Fruit fly (Drosophila melanogaster) whole organism, embryonic: ENCODE data around the gene CG10194.

Experiments used
- Adf1 ChIP-seq: fragments of 200-800 bp; sonication (Bioruptor generic); IDR thresholded peaks from 2 replicates; pipeline ENCODE4 v1.3.6; 2022; ENCODE audit warnings: missing biosample characterization, missing genetic modification characterization
- Antp ChIP-seq: fragments of 200-800 bp; sonication (Bioruptor generic); optimal IDR thresholded peaks from 3 replicates; lab custom pipeline; 2016; ENCODE audit warnings: missing biosample characterization, missing genetic modification characterization
- Atf3 ChIP-seq: fragments of 200-800 bp; sonication (Bioruptor generic); optimal IDR thresholded peaks from 3 replicates; lab custom pipeline; 2016; ENCODE audit warnings: missing biosample characterization, missing genetic modification characterization
- CG12155 ChIP-seq: fragments of 200-800 bp; sonication (Bioruptor generic); optimal IDR thresholded peaks from 3 replicates; lab custom pipeline; 2016; ENCODE audit warnings: missing biosample characterization, missing genetic modification characterization
- CG12236 ChIP-seq: fragments of 200-800 bp; sonication (Bioruptor generic); optimal IDR thresholded peaks from 2 replicates; lab custom pipeline; 2016; ENCODE audit warnings: missing biosample characterization, missing genetic modification characterization
- CG12391 ChIP-seq: fragments of 200-800 bp; sonication (Bioruptor generic); optimal IDR thresholded peaks from 3 replicates; lab custom pipeline; 2018; ENCODE audit warnings: missing biosample characterization, mild to moderate bottlenecking, missing genetic modification characterization, moderate library complexity
- CG12744 ChIP-seq: fragments of 200-800 bp; sonication (Bioruptor generic); optimal IDR thresholded peaks from 2 replicates; lab custom pipeline; 2016; ENCODE audit warnings: missing biosample characterization, missing genetic modification characterization
- CG13287 ChIP-seq: fragments of 200-800 bp; sonication (Bioruptor generic); IDR thresholded peaks from 2 replicates; pipeline ENCODE4 v1.3.6; 2022; ENCODE audit warnings: missing biosample characterization, missing genetic modification characterization; ENCODE audit not compliant: partially characterized antibody
- CG13894 ChIP-seq: fragments of 200-800 bp; sonication (Bioruptor generic); optimal IDR thresholded peaks from 3 replicates; lab custom pipeline; 2018; ENCODE audit warnings: missing biosample characterization, mild to moderate bottlenecking, missing genetic modification characterization, moderate library complexity
- CG1529 ChIP-seq: fragments of 200-800 bp; sonication (Bioruptor generic); optimal IDR thresholded peaks from 3 replicates; lab custom pipeline; 2018; ENCODE audit warnings: missing biosample characterization, missing genetic modification characterization
- CG15514 ChIP-seq: fragments of 200-800 bp; sonication (Bioruptor generic); optimal IDR thresholded peaks from 3 replicates; lab custom pipeline; 2017; ENCODE audit warnings: missing biosample characterization, missing genetic modification characterization, mild to moderate bottlenecking, moderate library complexity, missing genetic modification reagents
- CG15601 ChIP-seq: fragments of 200-800 bp; sonication (Bioruptor generic); optimal IDR thresholded peaks from 3 replicates; lab custom pipeline; 2019; ENCODE audit warnings: missing biosample characterization, mild to moderate bottlenecking, missing genetic modification characterization, moderate library complexity
- CG1603 ChIP-seq: fragments of 200-800 bp; sonication (Bioruptor generic); optimal IDR thresholded peaks from 2 replicates; lab custom pipeline; 2019; ENCODE audit warnings: missing biosample characterization, mild to moderate bottlenecking, missing genetic modification characterization, moderate library complexity
- CG1647 ChIP-seq: fragments of 200-800 bp; sonication (Bioruptor generic); optimal IDR thresholded peaks from 3 replicates; lab custom pipeline; 2016; ENCODE audit warnings: missing biosample characterization, missing genetic modification characterization
- CG16779 ChIP-seq: fragments of 200-800 bp; sonication (Bioruptor generic); IDR thresholded peaks from 2 replicates; pipeline ENCODE4 v1.3.6; 2022; ENCODE audit warnings: missing biosample characterization, missing genetic modification characterization
- CG17385 ChIP-seq: fragments of 200-800 bp; sonication (Bioruptor generic); optimal IDR thresholded peaks from 3 replicates; lab custom pipeline; 2018; ENCODE audit warnings: missing biosample characterization, mild to moderate bottlenecking, missing genetic modification characterization
- CG2116 ChIP-seq: fragments of 200-800 bp; sonication (Bioruptor generic); optimal IDR thresholded peaks from 3 replicates; lab custom pipeline; 2018; ENCODE audit warnings: missing biosample characterization, mild to moderate bottlenecking, missing genetic modification characterization
- CG3995 ChIP-seq: fragments of 200-800 bp; sonication (Bioruptor generic); optimal IDR thresholded peaks from 3 replicates; lab custom pipeline; 2016; ENCODE audit warnings: missing biosample characterization, missing genetic modification characterization
- CG7372 ChIP-seq: fragments of 200-800 bp; sonication (Bioruptor generic); IDR thresholded peaks from 2 replicates; pipeline ENCODE4 v1.3.6; 2022; ENCODE audit warnings: missing biosample characterization, missing genetic modification characterization
- CG7839 ChIP-seq: fragments of 200-800 bp; sonication (Bioruptor generic); optimal IDR thresholded peaks from 3 replicates; lab custom pipeline; 2018; ENCODE audit warnings: missing biosample characterization, mild to moderate bottlenecking, missing genetic modification characterization, moderate library complexity
- CG9215 ChIP-seq: fragments of 200-800 bp; sonication (Bioruptor generic); IDR thresholded peaks from 2 replicates; pipeline ENCODE4 v1.3.6; 2022; ENCODE audit warnings: missing biosample characterization, missing genetic modification characterization
- D ChIP-seq, 2 experiments: fragments of 200-800 bp in 1 of 2; fragments of >200 bp in 1 of 2; sonication (Bioruptor generic) in 1 of 2; optimal IDR thresholded peaks; 2 replicates in 1 of 2; 3 replicates in 1 of 2; lab custom pipeline; 2017; ENCODE audit warnings: mild to moderate bottlenecking in 1 of 2, missing biosample characterization in 1 of 2, missing genetic modification characterization in 1 of 2, missing genetic modification reagents in 1 of 2
- Dad ChIP-seq: fragments of 200-800 bp; sonication (Bioruptor generic); optimal IDR thresholded peaks from 3 replicates; lab custom pipeline; 2016; ENCODE audit warnings: missing biosample characterization, missing genetic modification characterization
- Ets97D ChIP-seq: fragments of 200-800 bp; sonication (Bioruptor generic); optimal IDR thresholded peaks from 3 replicates; lab custom pipeline; 2016; ENCODE audit warnings: missing biosample characterization, missing genetic modification characterization
- HLH3B ChIP-seq: fragments of 200-800 bp; sonication (Bioruptor generic); IDR thresholded peaks from 2 replicates; pipeline ENCODE4 v1.3.6; 2022; ENCODE audit warnings: missing biosample characterization, missing genetic modification characterization
- HLH4C ChIP-seq: fragments of 200-800 bp; sonication (Bioruptor generic); IDR thresholded peaks from 3 replicates; pipeline ENCODE4 v1.3.6; 2022; ENCODE audit warnings: missing biosample characterization, missing genetic modification characterization; ENCODE audit not compliant: partially characterized antibody
- Hr39 ChIP-seq: fragments of >200 bp; optimal IDR thresholded peaks from 2 replicates; lab custom pipeline; 2017
- MBD-R2 ChIP-seq: fragments of 200-800 bp; sonication (Bioruptor generic); IDR thresholded peaks from 2 replicates; pipeline ENCODE4 v1.3.6; 2022; ENCODE audit warnings: missing biosample characterization, missing genetic modification characterization
- Mrtf ChIP-seq: fragments of 200-800 bp; sonication (Bioruptor generic); IDR thresholded peaks from 3 replicates; pipeline ENCODE4 v1.3.6; 2022; ENCODE audit warnings: missing biosample characterization, missing genetic modification characterization
- PHDP ChIP-seq: fragments of 200-800 bp; sonication (Bioruptor generic); optimal IDR thresholded peaks from 3 replicates; lab custom pipeline; 2018; ENCODE audit warnings: missing biosample characterization, mild to moderate bottlenecking, missing genetic modification characterization, moderate library complexity
- Scr ChIP-seq: fragments of 200-800 bp; sonication (Bioruptor generic); IDR thresholded peaks from 2 replicates; pipeline ENCODE4 v1.3.6; 2022; ENCODE audit warnings: missing biosample characterization, missing genetic modification characterization; ENCODE audit not compliant: partially characterized antibody
- Sry-δ ChIP-seq: fragments of 200-800 bp; sonication (Bioruptor generic); optimal IDR thresholded peaks from 2 replicates; lab custom pipeline; 2016; ENCODE audit warnings: missing biosample characterization, missing genetic modification characterization
- Usf ChIP-seq: fragments of 200-800 bp; sonication (Bioruptor generic); optimal IDR thresholded peaks from 2 replicates; lab custom pipeline; 2017; ENCODE audit warnings: missing genotype, missing biosample characterization, missing genetic modification characterization
- Xbp1 ChIP-seq: fragments of 200-800 bp; sonication (Bioruptor generic); optimal IDR thresholded peaks from 3 replicates; lab custom pipeline; 2016; ENCODE audit warnings: missing biosample characterization, mild to moderate bottlenecking, missing genetic modification characterization
- ato ChIP-seq: fragments of 200-800 bp; sonication (Bioruptor generic); IDR thresholded peaks from 2 replicates; pipeline ENCODE4 v1.3.6; 2022; ENCODE audit warnings: missing biosample characterization, missing genetic modification characterization; ENCODE audit not compliant: partially characterized antibody
- bbx ChIP-seq: fragments of 200-800 bp; sonication (Bioruptor generic); IDR thresholded peaks from 2 replicates; pipeline ENCODE4 v1.3.6; 2022; ENCODE audit warnings: missing biosample characterization, missing genetic modification characterization; ENCODE audit not compliant: partially characterized antibody
- bcd ChIP-seq: fragments of 200-800 bp; sonication (Bioruptor generic); optimal IDR thresholded peaks from 2 replicates; lab custom pipeline; 2017; ENCODE audit warnings: missing biosample characterization, mild to moderate bottlenecking, missing genetic modification characterization
- cg ChIP-seq: fragments of 200-800 bp; sonication (Bioruptor generic); optimal IDR thresholded peaks from 3 replicates; lab custom pipeline; 2019; ENCODE audit warnings: missing biosample characterization, mild to moderate bottlenecking, missing genetic modification characterization, moderate library complexity
- crol ChIP-seq: fragments of 200-800 bp; sonication (Bioruptor generic); IDR thresholded peaks from 2 replicates; pipeline ENCODE4 v1.3.6; 2022; ENCODE audit warnings: missing biosample characterization, missing genetic modification characterization
- exex ChIP-seq: fragments of 200-800 bp; sonication (Bioruptor generic); optimal IDR thresholded peaks from 4 replicates; lab custom pipeline; 2018; ENCODE audit warnings: missing biosample characterization, mild to moderate bottlenecking, missing genetic modification characterization, moderate library complexity
- grau ChIP-seq: fragments of 200-800 bp; optimal IDR thresholded peaks from 3 replicates; lab custom pipeline; 2019; ENCODE audit warnings: missing biosample characterization, mild to moderate bottlenecking, missing genetic modification characterization, moderate library complexity
- gsb-n ChIP-seq: fragments of 200-800 bp; sonication (Bioruptor generic); optimal IDR thresholded peaks from 3 replicates; lab custom pipeline; 2018; ENCODE audit warnings: missing biosample characterization, mild to moderate bottlenecking, missing genetic modification characterization
- nerfin-1 ChIP-seq: fragments of 200-800 bp; sonication (Bioruptor generic); optimal IDR thresholded peaks from 3 replicates; lab custom pipeline; 2019; ENCODE audit warnings: missing biosample characterization, mild to moderate bottlenecking, missing genetic modification characterization, moderate library complexity
- nerfin-2 ChIP-seq: fragments of 200-800 bp; sonication (Bioruptor generic); IDR thresholded peaks from 2 replicates; pipeline ENCODE4 v1.3.6; 2022; ENCODE audit warnings: missing biosample characterization, missing genetic modification characterization; ENCODE audit not compliant: partially characterized antibody
- odd ChIP-seq: fragments of 200-800 bp; sonication (Bioruptor generic); optimal IDR thresholded peaks from 2 replicates; lab custom pipeline; 2017; ENCODE audit warnings: missing biosample characterization, mild to moderate bottlenecking, missing genetic modification characterization
- onecut ChIP-seq: fragments of 200-800 bp; sonication (Bioruptor generic); IDR thresholded peaks from 2 replicates; pipeline ENCODE4 v1.3.6; 2022; ENCODE audit warnings: missing biosample characterization, missing genetic modification characterization
- pan ChIP-seq, 4 experiments: fragments of >200 bp in 3 of 4; fragments of 200-800 bp in 1 of 4; sonication (Bioruptor generic) in 1 of 4; optimal IDR thresholded peaks in 3 of 4; IDR thresholded peaks in 1 of 4; 2 replicates each; pipeline versions ENCODE4 v1.3.6 to Lab custom; 2017 to 2022; ENCODE audit warnings: missing biosample characterization in 2 of 4, missing genetic modification characterization in 2 of 4, mixed read lengths in 1 of 4
- slou ChIP-seq: fragments of 200-800 bp; sonication (Bioruptor generic); optimal IDR thresholded peaks from 3 replicates; lab custom pipeline; 2016; ENCODE audit warnings: missing biosample characterization, missing genetic modification characterization
- sob ChIP-seq: fragments of 200-800 bp; sonication (Bioruptor generic); IDR thresholded peaks from 2 replicates; pipeline ENCODE4 v1.3.6; 2022; ENCODE audit warnings: missing biosample characterization, missing genetic modification characterization
- wdn ChIP-seq: fragments of 200-800 bp; sonication (Bioruptor generic); IDR thresholded peaks from 2 replicates; pipeline ENCODE4 v1.3.6; 2022; ENCODE audit warnings: missing biosample characterization, missing genetic modification characterization

The CG10194 gene

dm6 chr2L:19526316-19526715, 36.4 kb upstream of the CG10194 start, which contains the start of the genes Dpm1 and CG10137 (continued):
- no peak for TF ChIP-seq pan (optimal IDR thresholded peaks at IDR 0.05; lab: Kevin White, UChicago)
- TF ChIP-seq pan (GFP tag; optimal IDR thresholded peaks at IDR 0.05 in 1 of 2, IDR thresholded peaks at IDR 0.05 in 1 of 2), result no peak
- no peak for TF ChIP-seq CG13894 (tag; lab: Kevin White, UChicago)
- 0 out of 2 replicates have a peak, but pooled peaks have one; percentile 29 for TF ChIP-seq sob (GFP tag; lab: Robert Waterston, UW)
- peak; percentile 46 for TF ChIP-seq CG15514 (GFP tag; lab: Kevin White, UChicago)
- no peak for TF ChIP-seq Hr39 (lab: Kevin White, UChicago)
- peak; percentile 82 for TF ChIP-seq MBD-R2 (GFP tag; lab: Robert Waterston, UW)
- TF ChIP-seq CG1603 (tag; lab: Kevin White, UChicago), result peak; percentile 34
- TF ChIP-seq slou (GFP tag; lab: Kevin White, UChicago), result no peak
- no peak for TF ChIP-seq Mrtf (GFP tag; lab: Robert Waterston, UW)
- no peak for TF ChIP-seq Dad (GFP tag; lab: Kevin White, UChicago)
- no peak for TF ChIP-seq CG7372 (GFP tag; lab: Robert Waterston, UW)
- peak; percentile 67 for TF ChIP-seq gsb-n (tag; lab: Kevin White, UChicago)
- TF ChIP-seq cg (GFP tag; lab: Kevin White, UChicago), result peak; percentile 0
- no peak for TF ChIP-seq Antp (GFP tag; lab: Kevin White, UChicago)
- TF ChIP-seq Atf3 (GFP tag; lab: Kevin White, UChicago), result no peak
- TF ChIP-seq Scr (GFP tag; lab: Robert Waterston, UW), result peak; percentile 81
- peak; percentile 82 for TF ChIP-seq CG13287
- TF ChIP-seq CG2116, result peak; percentile 74
- TF ChIP-seq D (optimal IDR thresholded peaks at IDR 0.05; lab: Kevin White, UChicago), result no peak
- TF ChIP-seq D (GFP tag; optimal IDR thresholded peaks at IDR 0.05; lab: Kevin White, UChicago), result no peak
- TF ChIP-seq nerfin-2, result no peak
- TF ChIP-seq CG12391 (tag; lab: Kevin White, UChicago), result peak; percentile 44
- peak; percentile 15 for TF ChIP-seq CG15601 (tag; lab: Kevin White, UChicago)
- peak; percentile 1 for TF ChIP-seq PHDP
- TF ChIP-seq CG9215 (GFP tag; lab: Robert Waterston, UW), result no peak
- TF ChIP-seq HLH3B (GFP tag; lab: Robert Waterston, UW), result no peak
- no peak for TF ChIP-seq wdn (GFP tag; lab: Robert Waterston, UW)
- peak; percentile 8 for TF ChIP-seq CG7839 (tag; lab: Kevin White, UChicago)
- TF ChIP-seq CG1529, result no peak
- no peak for TF ChIP-seq CG12744 (GFP tag; lab: Kevin White, UChicago)
- no peak for TF ChIP-seq CG12236
- TF ChIP-seq exex (tag; lab: Kevin White, UChicago), result peak; percentile 39
- no peak; the same call in 1 of the 2 replicates for TF ChIP-seq onecut
- no peak for TF ChIP-seq ato
- peak; percentile 21 for TF ChIP-seq bcd
- no peak for TF ChIP-seq CG1647 (GFP tag; lab: Kevin White, UChicago)
- peak; percentile 54 for TF ChIP-seq Ets97D (GFP tag; lab: Kevin White, UChicago)
- no peak for TF ChIP-seq CG12155 (GFP tag; lab: Kevin White, UChicago)
- TF ChIP-seq CG17385, result no peak
- TF ChIP-seq odd, result no peak
- peak; percentile 41 for TF ChIP-seq CG3995 (GFP tag; lab: Kevin White, UChicago)
- no peak for TF ChIP-seq Usf
- TF ChIP-seq bbx (GFP tag; lab: Robert Waterston, UW), result peak; percentile 69
- TF ChIP-seq crol (GFP tag; lab: Robert Waterston, UW), result no peak
- no peak for TF ChIP-seq nerfin-1 (tag; lab: Kevin White, UChicago)
- peak; percentile 3 for TF ChIP-seq Xbp1 (GFP tag; lab: Kevin White, UChicago)
- TF ChIP-seq CG16779, result no peak
- peak; percentile 69 for TF ChIP-seq HLH4C (GFP tag; lab: Robert Waterston, UW)
- peak; percentile 35 for TF ChIP-seq Sry-δ (GFP tag; lab: Kevin White, UChicago)
- TF ChIP-seq Adf1 (GFP tag; lab: Robert Waterston, UW), result no peak
- TF ChIP-seq grau (tag; lab: Kevin White, UChicago), result peak; percentile 3
